Worm (Caenorhabditis elegans) whole organism, L2 larva: Measurements from ENCODE around the gene C01B10.6.

Source experiments
- ama-1 ChIP-seq: fragments of 150-350 bp; optimal IDR thresholded peaks from 2 replicates; lab custom pipeline; 2018; ENCODE audit warnings: inconsistent platforms
- blmp-1 ChIP-seq: sonication (generic microtip); optimal IDR thresholded peaks from 2 replicates; lab custom pipeline; 2017; ENCODE audit warnings: missing genetic modification characterization, mild to moderate bottlenecking, missing compliant biosample characterization, antibody characterized with exemption, moderate library complexity; ENCODE audit not compliant: insufficient read depth
- egl-27 ChIP-seq: sonication (generic microtip); optimal IDR thresholded peaks from 3 replicates; lab custom pipeline; 2017; ENCODE audit warnings: missing biosample characterization, missing genetic modification reagents, missing genetic modification characterization
- elt-3 ChIP-seq: sonication (generic microtip); optimal IDR thresholded peaks from 2 replicates; lab custom pipeline; 2017; ENCODE audit warnings: missing biosample characterization, missing genetic modification characterization
- nhr-21 ChIP-seq: fragments of 150-350 bp; optimal IDR thresholded peaks from 2 replicates; lab custom pipeline; 2014; ENCODE audit warnings: missing biosample characterization, missing genetic modification characterization
- nhr-237 ChIP-seq: fragments of 150-350 bp; optimal IDR thresholded peaks from 2 replicates; lab custom pipeline; 2014; ENCODE audit warnings: missing biosample characterization, missing genetic modification characterization
- sem-4 ChIP-seq: fragments of 150-350 bp; optimal IDR thresholded peaks from 2 replicates; lab custom pipeline; 2014; ENCODE audit warnings: missing biosample characterization, missing genetic modification reagents, missing genetic modification characterization
- skn-1 ChIP-seq: sonication (generic microtip); optimal IDR thresholded peaks from 2 replicates; lab custom pipeline; 2017; ENCODE audit warnings: missing biosample characterization, missing genetic modification characterization
- ztf-4 ChIP-seq: fragments of 150-350 bp; optimal IDR thresholded peaks from 2 replicates; lab custom pipeline; 2014; ENCODE audit warnings: missing biosample characterization, missing genetic modification characterization

DNA sequence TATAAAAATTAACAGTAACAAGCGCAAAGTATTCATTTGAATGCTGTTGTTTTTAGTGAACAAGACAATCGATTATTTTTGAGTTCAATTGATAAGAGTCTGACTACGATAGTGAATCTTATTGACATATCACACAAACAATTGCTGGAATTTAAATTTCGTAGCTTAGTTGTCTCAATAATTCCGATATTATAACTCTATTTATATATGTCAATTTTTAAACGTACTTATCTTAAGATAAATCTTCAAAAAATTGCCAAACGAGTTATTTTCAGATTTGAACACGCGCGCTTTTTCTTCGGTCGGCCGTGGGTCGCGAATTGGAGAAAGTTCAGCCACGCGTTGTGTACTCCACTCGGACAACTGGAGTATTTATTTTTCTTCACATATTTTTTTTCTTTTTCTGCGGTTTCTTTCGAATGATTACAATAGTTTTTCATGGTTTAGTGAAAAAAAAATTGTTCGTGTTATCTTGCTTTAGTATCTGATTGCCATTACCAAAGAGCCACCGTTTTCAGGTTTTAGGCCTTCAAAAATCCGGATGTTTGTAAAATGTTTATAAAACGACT, 8.2 kb upstream of the C01B10.6 start, which contains the start of the genes cest-5.1 and C01B10.9:
- peak; percentile 32 for TF ChIP-seq nhr-21 (tag; lab: Kevin White, UChicago)
- no peak for TF ChIP-seq ama-1 (lab: Kevin White, UChicago)
- TF ChIP-seq nhr-237, result no peak
- TF ChIP-seq ztf-4, result no peak
- TF ChIP-seq sem-4, result no peak
- TF ChIP-seq skn-1, result no peak
- TF ChIP-seq egl-27, result no peak
- TF ChIP-seq blmp-1 (tag; lab: Kevin White, UChicago), result no peak
- TF ChIP-seq elt-3 (tag; lab: Kevin White, UChicago), result no peak
